Fruit fly (Drosophila melanogaster): Measurements from ENCODE around the gene CG15528.

dm6 chr3R:30091795-30092699 lies 40.1 kb upstream of the CG15528 start:
- TF ChIP-seq Dll (optimal IDR thresholded peaks at IDR 0.05), result no peak
- no peak for TF ChIP-seq usp (GFP tag; optimal IDR thresholded peaks at IDR 0.05)
- no peak for TF ChIP-seq pan (optimal IDR thresholded peaks at IDR 0.05)
